Worm (Caenorhabditis elegans): ENCODE measurements around the gene B0228.8.

The B0228.8 gene

DNA sequence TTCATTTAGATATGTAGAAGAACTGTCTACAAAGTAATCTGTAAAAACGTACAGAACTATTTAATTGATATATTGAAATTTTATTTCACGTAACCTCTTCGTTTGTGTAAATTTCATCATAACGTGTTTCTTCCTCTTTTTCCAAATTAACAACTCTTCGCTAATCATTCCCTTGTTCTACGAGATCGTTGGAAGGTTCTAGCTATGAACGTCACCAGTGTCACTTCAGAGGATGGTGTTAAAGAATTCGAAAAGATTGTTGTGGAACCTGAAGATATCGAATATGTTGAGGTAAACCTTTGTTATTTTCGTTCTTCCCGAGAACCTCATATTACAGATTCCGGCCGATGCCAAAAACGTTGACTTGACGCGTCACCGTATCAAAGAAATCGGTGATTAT is 11.1 kb upstream of the B0228.8 start, which contains the start of gene C06A8.6:
C06A8.6 (plus strand) TSS at position 89 of the 400 bp plus-strand sequence.
- TF ChIP-seq unc-55 (GFP tag; optimal IDR thresholded peaks at IDR 0.05): no peak
- TF ChIP-seq F13H6.1 (tag; optimal IDR thresholded peaks at IDR 0.05): no peak
- no peak for TF ChIP-seq ceh-14 (tag; optimal IDR thresholded peaks at IDR 0.05)
- TF ChIP-seq fkh-6 (tag; optimal IDR thresholded peaks at IDR 0.05): no peak
- no peak for TF ChIP-seq ceh-24 (tag; optimal IDR thresholded peaks at IDR 0.05)
- TF ChIP-seq ahr-1 (tag; optimal IDR thresholded peaks at IDR 0.05): no peak
- TF ChIP-seq pax-1 (tag; optimal IDR thresholded peaks at IDR 0.05): no peak
- TF ChIP-seq nfya-1 (tag; optimal IDR thresholded peaks at IDR 0.05): no peak
- no peak for TF ChIP-seq unc-3 (GFP tag; conservative IDR thresholded peaks at IDR 0.05)
- no peak for TF ChIP-seq unc-3 (tag; optimal IDR thresholded peaks at IDR 0.05)
- no peak for TF ChIP-seq ceh-31 (tag; optimal IDR thresholded peaks at IDR 0.05)
- no peak for TF ChIP-seq zip-5 (tag; optimal IDR thresholded peaks at IDR 0.05)
- TF ChIP-seq Y22D7AL.16 (tag; optimal IDR thresholded peaks at IDR 0.05): no peak
- TF ChIP-seq ceh-48 (tag; optimal IDR thresholded peaks at IDR 0.05): no peak
- no peak for TF ChIP-seq ceh-45 (GFP tag; IDR thresholded peaks at IDR 0.05)
- no peak for TF ChIP-seq ceh-18 (tag; optimal IDR thresholded peaks at IDR 0.05)

DNA sequence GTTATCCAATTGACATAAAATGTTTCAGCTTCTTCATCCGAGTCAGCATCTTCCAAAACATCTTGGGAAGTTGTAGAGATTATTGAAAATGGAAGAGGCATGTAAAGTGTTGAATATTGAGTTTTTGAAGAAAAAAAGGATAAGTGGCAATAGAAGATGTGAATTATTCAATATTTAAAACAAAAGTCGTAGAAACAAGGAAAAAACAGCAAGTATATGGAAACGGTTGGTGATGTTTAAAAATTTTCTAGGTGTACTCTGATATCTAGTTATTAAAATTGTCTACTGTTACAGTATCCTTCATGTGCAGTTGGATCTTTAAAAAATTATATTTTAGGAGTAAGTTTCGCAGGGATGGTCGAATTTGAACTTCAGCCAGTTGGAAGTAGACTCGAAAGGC is 10.6 kb upstream of the B0228.8 start, which contains the start of gene C06A8.8:
C06A8.8 (minus strand) TSS at position 101 of the 400 bp plus-strand sequence.
- no peak for TF ChIP-seq unc-3 (GFP tag; conservative IDR thresholded peaks at IDR 0.05)
- no peak for TF ChIP-seq unc-3 (tag; optimal IDR thresholded peaks at IDR 0.05)
- TF ChIP-seq T23F11.4 (GFP tag; optimal IDR thresholded peaks at IDR 0.05): no peak
- no peak for TF ChIP-seq C08G9.2 (tag; optimal IDR thresholded peaks at IDR 0.05)
- TF ChIP-seq madf-2 (tag; optimal IDR thresholded peaks at IDR 0.05): no peak
- no peak for TF ChIP-seq C38D4.7 (GFP tag; optimal IDR thresholded peaks at IDR 0.05)
- TF ChIP-seq elt-4 (tag; optimal IDR thresholded peaks at IDR 0.05): no peak
- no peak for TF ChIP-seq ceh-18 (tag; optimal IDR thresholded peaks at IDR 0.05)
- no peak for TF ChIP-seq pag-3 (tag; optimal IDR thresholded peaks at IDR 0.05; ENCODE audit: borderline replicate concordance)
- TF ChIP-seq fax-1 (tag; optimal IDR thresholded peaks at IDR 0.05): no peak
- no peak for TF ChIP-seq ceh-24 (tag; optimal IDR thresholded peaks at IDR 0.05)
- no peak for TF ChIP-seq elt-2 (tag; optimal IDR thresholded peaks at IDR 0.05)
- TF ChIP-seq unc-42 (tag; optimal IDR thresholded peaks at IDR 0.05): no peak
- no peak for TF ChIP-seq ttx-3 (tag; optimal IDR thresholded peaks at IDR 0.05)
- TF ChIP-seq ceh-34 (tag; optimal IDR thresholded peaks at IDR 0.05): no peak
- TF ChIP-seq npax-4 (tag; optimal IDR thresholded peaks at IDR 0.05): no peak
- no peak for TF ChIP-seq syd-9 (tag; optimal IDR thresholded peaks at IDR 0.05)
- no peak for TF ChIP-seq K09A11.1 (tag; optimal IDR thresholded peaks at IDR 0.05; ENCODE audit: insufficient read depth)

DNA sequence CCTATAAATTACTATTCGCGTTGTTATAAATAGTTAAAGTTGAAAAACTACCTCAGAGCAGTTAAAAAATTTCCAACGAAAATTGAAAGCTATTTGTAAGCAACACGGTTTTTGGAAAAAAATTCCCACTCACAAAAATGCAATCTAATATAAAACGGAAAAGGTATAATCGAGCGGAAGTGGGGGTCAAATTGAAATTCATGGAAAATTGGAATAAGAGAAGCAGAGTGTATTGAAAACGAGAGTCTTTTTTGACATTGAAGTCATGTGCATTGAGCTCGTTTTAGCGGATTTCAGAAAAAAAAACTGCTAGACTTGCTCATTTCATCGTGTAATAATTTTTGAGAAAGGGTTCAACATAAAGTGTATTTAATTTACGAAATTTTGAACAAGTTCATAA is 8.9 kb upstream of the B0228.8 start:
- no peak for TF ChIP-seq ceh-48 (tag; optimal IDR thresholded peaks at IDR 0.05)
- TF ChIP-seq ceh-24 (tag; optimal IDR thresholded peaks at IDR 0.05): no peak
- TF ChIP-seq pha-4 (tag; optimal IDR thresholded peaks at IDR 0.05): no peak
- no peak for TF ChIP-seq hlh-13 (GFP tag; optimal IDR thresholded peaks at IDR 0.05)
- TF ChIP-seq Y22D7AL.16 (tag; optimal IDR thresholded peaks at IDR 0.05): no peak
- TF ChIP-seq sox-2 (GFP tag; IDR thresholded peaks at IDR 0.05): no peak
- TF ChIP-seq K02D7.2 (tag; optimal IDR thresholded peaks at IDR 0.05): no peak
- TF ChIP-seq ttx-3 (tag; optimal IDR thresholded peaks at IDR 0.05): no peak
- TF ChIP-seq rnt-1 (tag; optimal IDR thresholded peaks at IDR 0.05): no peak
- TF ChIP-seq pros-1 (tag; optimal IDR thresholded peaks at IDR 0.05): no peak
- no peak for TF ChIP-seq fkh-10 (GFP tag; optimal IDR thresholded peaks at IDR 0.05)
- TF ChIP-seq lim-6 (tag; optimal IDR thresholded peaks at IDR 0.05): no peak
- no peak for TF ChIP-seq unc-86 (tag; optimal IDR thresholded peaks at IDR 0.05)
- TF ChIP-seq elt-4 (tag; optimal IDR thresholded peaks at IDR 0.05): no peak
- no peak for TF ChIP-seq ahr-1 (tag; optimal IDR thresholded peaks at IDR 0.05)

Measured in whole organism, late embryonic.